Worm (Caenorhabditis elegans): ENCODE results near the gene aldo-2.

- TF ChIP-seq ceh-27 (GFP tag; optimal IDR thresholded peaks at IDR 0.05) = no peak
- no peak for TF ChIP-seq fkh-3 (tag; optimal IDR thresholded peaks at IDR 0.05)
- no peak for TF ChIP-seq nhr-120 (GFP tag; IDR thresholded peaks at IDR 0.05)
- no peak for TF ChIP-seq chd-7 (tag; optimal IDR thresholded peaks at IDR 0.05)
Measured at ce11 chrIII:5841676-5842075, 34.7 kb downstream of the aldo-2 start.

All from whole organism, young adult.